Worm (Caenorhabditis elegans) whole organism, mixed stage, embryonic: Measurements from ENCODE around the gene asna-1.

Experiments used
- ceh-39 ChIP-seq: fragments of 150-350 bp; optimal IDR thresholded peaks from 2 replicates; lab custom pipeline; 2014; ENCODE audit warnings: missing biosample characterization, missing genetic modification characterization
- ces-1 ChIP-seq: fragments of 150-350 bp; optimal IDR thresholded peaks from 2 replicates; lab custom pipeline; 2014; ENCODE audit warnings: missing biosample characterization, missing genetic modification reagents, missing genetic modification characterization
- nhr-237 ChIP-seq: fragments of 150-350 bp; optimal IDR thresholded peaks from 2 replicates; lab custom pipeline; 2014; ENCODE audit warnings: missing biosample characterization, missing genetic modification characterization
- nhr-28 ChIP-seq: fragments of 150-350 bp; optimal IDR thresholded peaks from 2 replicates; lab custom pipeline; 2014; ENCODE audit warnings: missing biosample characterization, missing genetic modification characterization
- unc-120 ChIP-seq: sonication (generic microtip); optimal IDR thresholded peaks from 2 replicates; lab custom pipeline; 2017; ENCODE audit warnings: missing genetic modification characterization, missing compliant biosample characterization; ENCODE audit not compliant: poor library complexity, severe bottlenecking
- unc-39 ChIP-seq: fragments of 150-350 bp; optimal IDR thresholded peaks from 2 replicates; lab custom pipeline; 2014; ENCODE audit warnings: missing biosample characterization, missing genetic modification characterization
- unc-62 ChIP-seq: fragments of 150-350 bp; optimal IDR thresholded peaks from 2 replicates; lab custom pipeline; 2014; ENCODE audit warnings: missing biosample characterization, missing genetic modification reagents, missing genetic modification characterization
- ztf-11 ChIP-seq: fragments of 150-350 bp; optimal IDR thresholded peaks from 2 replicates; lab custom pipeline; 2014; ENCODE audit warnings: missing biosample characterization, missing genetic modification characterization

DNA sequence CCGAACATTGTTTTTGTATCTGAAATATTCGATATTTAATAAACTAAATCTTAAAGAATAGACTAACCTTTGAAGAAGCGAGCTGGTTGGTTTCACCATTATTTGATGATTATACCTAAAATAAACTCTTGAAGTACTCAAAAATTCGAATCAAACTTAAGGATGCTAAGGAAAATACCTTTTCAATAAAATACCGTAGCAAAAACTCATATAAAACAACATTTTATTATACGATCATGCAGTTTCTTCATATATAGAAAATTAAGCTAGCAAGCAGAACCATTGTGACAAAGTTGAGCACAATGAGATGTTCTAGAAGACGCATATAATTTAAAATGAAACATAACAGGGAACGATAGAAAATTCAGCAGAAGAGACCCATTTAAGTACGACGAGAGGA lies 46.5 kb upstream of the asna-1 start, which contains the start of gene F44E2.7:
- TF ChIP-seq unc-120 (tag; lab: Kevin White, UChicago) (no peak), nhr-28 (tag; lab: Kevin White, UChicago) (no peak), ces-1 (GFP tag; lab: Kevin White, UChicago) (no peak), ztf-11 (tag; lab: Kevin White, UChicago) (no peak), unc-39 (tag; lab: Kevin White, UChicago) (no peak), unc-62 (GFP tag; lab: Kevin White, UChicago) (no peak), ceh-39 (no peak), nhr-237 (tag; lab: Kevin White, UChicago) (no peak)
